Worm (Caenorhabditis elegans) whole organism, mixed stage, embryonic: ENCODE results near the gene hlh-27.
A peak's percentile ranks its signal among the peaks of the same experiment; 100 is the strongest.

Source experiments
- M03D4.4 ChIP-seq: sonication (generic microtip); optimal IDR thresholded peaks from 2 replicates; lab custom pipeline; 2017; ENCODE audit warnings: mild to moderate bottlenecking, missing genetic modification characterization, missing compliant biosample characterization
- bed-3 ChIP-seq: fragments of 200-800 bp; sonication (Bioruptor generic); optimal IDR thresholded peaks from 3 replicates; lab custom pipeline; 2018; ENCODE audit warnings: mild to moderate bottlenecking, missing genetic modification characterization, moderate library complexity, missing compliant biosample characterization
- blmp-1 ChIP-seq: fragments of 150-350 bp; optimal IDR thresholded peaks from 2 replicates; lab custom pipeline; 2014; ENCODE audit warnings: missing biosample characterization, missing genetic modification characterization
- ceh-39 ChIP-seq: fragments of 150-350 bp; optimal IDR thresholded peaks from 2 replicates; lab custom pipeline; 2014; ENCODE audit warnings: missing biosample characterization, missing genetic modification characterization
- ceh-43 ChIP-seq: fragments of 200-800 bp; sonication (Bioruptor generic); optimal IDR thresholded peaks from 2 replicates; lab custom pipeline; 2018; ENCODE audit warnings: mild to moderate bottlenecking, missing genetic modification characterization, moderate library complexity, missing compliant biosample characterization
- ceh-83 ChIP-seq: fragments of 200-800 bp; sonication (Bioruptor generic); optimal IDR thresholded peaks from 2 replicates; lab custom pipeline; 2018; ENCODE audit warnings: mild to moderate bottlenecking, missing genetic modification characterization, missing compliant biosample characterization
- ces-1 ChIP-seq: fragments of 150-350 bp; optimal IDR thresholded peaks from 2 replicates; lab custom pipeline; 2014; ENCODE audit warnings: missing biosample characterization, missing genetic modification reagents, missing genetic modification characterization
- cnd-1 ChIP-seq: fragments of 200-800 bp; sonication (Bioruptor generic); optimal IDR thresholded peaks from 2 replicates; lab custom pipeline; 2018; ENCODE audit warnings: mild to moderate bottlenecking, missing genetic modification characterization, missing compliant biosample characterization
- drap-1 ChIP-seq: fragments of 200-800 bp; sonication (Bioruptor generic); optimal IDR thresholded peaks from 3 replicates; lab custom pipeline; 2018; ENCODE audit warnings: mild to moderate bottlenecking, missing genetic modification characterization, missing compliant biosample characterization
- elt-1 ChIP-seq: sonication (generic microtip); optimal IDR thresholded peaks from 2 replicates; lab custom pipeline; 2017; ENCODE audit warnings: missing genetic modification characterization, mild to moderate bottlenecking, missing compliant biosample characterization, antibody characterized with exemption, moderate library complexity, borderline replicate concordance; ENCODE audit not compliant: insufficient read depth
- elt-3 ChIP-seq: fragments of 150-350 bp; optimal IDR thresholded peaks from 2 replicates; lab custom pipeline; 2014; ENCODE audit warnings: missing biosample characterization, missing genetic modification characterization
- flh-1 ChIP-seq: fragments of 200-800 bp; sonication (Bioruptor generic); optimal IDR thresholded peaks from 2 replicates; lab custom pipeline; 2018; ENCODE audit warnings: mild to moderate bottlenecking, missing genetic modification characterization, moderate library complexity, missing compliant biosample characterization
- ham-2 ChIP-seq: fragments of 200-800 bp; sonication (Bioruptor generic); optimal IDR thresholded peaks from 2 replicates; lab custom pipeline; 2018; ENCODE audit warnings: mild to moderate bottlenecking, missing genetic modification characterization, missing compliant biosample characterization
- hlh-1 ChIP-seq: fragments of 150-350 bp; optimal IDR thresholded peaks from 2 replicates; lab custom pipeline; 2014; ENCODE audit warnings: missing biosample characterization, missing genetic modification reagents, missing genetic modification characterization
- lin-13 ChIP-seq: fragments of 150-350 bp; optimal IDR thresholded peaks from 2 replicates; lab custom pipeline; 2014; ENCODE audit warnings: missing biosample characterization, missing genetic modification characterization
- lsy-2 ChIP-seq: fragments of 150-350 bp; optimal IDR thresholded peaks from 2 replicates; lab custom pipeline; 2014; ENCODE audit warnings: missing biosample characterization, missing genetic modification characterization
- mab-5 ChIP-seq: fragments of 150-350 bp; optimal IDR thresholded peaks from 2 replicates; lab custom pipeline; 2014; ENCODE audit warnings: missing biosample characterization, missing genetic modification characterization
- mep-1 ChIP-seq: fragments of 150-350 bp; optimal IDR thresholded peaks from 2 replicates; lab custom pipeline; 2017; ENCODE audit warnings: missing biosample characterization, missing genetic modification reagents, missing genetic modification characterization, inconsistent platforms
- mls-2 ChIP-seq: sonication (generic microtip); optimal IDR thresholded peaks from 2 replicates; lab custom pipeline; 2016; ENCODE audit warnings: mild to moderate bottlenecking, missing genetic modification characterization, moderate library complexity, missing compliant biosample characterization
- nhr-12 ChIP-seq: fragments of 150-350 bp; optimal IDR thresholded peaks from 2 replicates; lab custom pipeline; 2014; ENCODE audit warnings: missing biosample characterization, missing genetic modification characterization
- nhr-2 ChIP-seq: fragments of 150-350 bp; optimal IDR thresholded peaks from 2 replicates; lab custom pipeline; 2014; ENCODE audit warnings: missing biosample characterization, missing genetic modification characterization
- nhr-237 ChIP-seq: fragments of 150-350 bp; optimal IDR thresholded peaks from 2 replicates; lab custom pipeline; 2014; ENCODE audit warnings: missing biosample characterization, missing genetic modification characterization
- nhr-28 ChIP-seq: fragments of 150-350 bp; optimal IDR thresholded peaks from 2 replicates; lab custom pipeline; 2014; ENCODE audit warnings: missing biosample characterization, missing genetic modification characterization
- nhr-76 ChIP-seq: sonication (generic microtip); optimal IDR thresholded peaks from 2 replicates; lab custom pipeline; 2017; ENCODE audit warnings: missing biosample characterization, missing genetic modification characterization
- pha-4 ChIP-seq: fragments of 150-350 bp; optimal IDR thresholded peaks from 2 replicates; lab custom pipeline; 2018; ENCODE audit warnings: missing biosample characterization, missing genetic modification reagents, missing genetic modification characterization
- sem-2 ChIP-seq: fragments of 200-800 bp; sonication (Bioruptor generic); optimal IDR thresholded peaks from 2 replicates; lab custom pipeline; 2018; ENCODE audit warnings: mild to moderate bottlenecking, missing genetic modification characterization, missing compliant biosample characterization
- snpc-4 ChIP-seq: fragments of 150-350 bp; optimal IDR thresholded peaks from 2 replicates; lab custom pipeline; 2014; ENCODE audit warnings: missing biosample characterization, missing genetic modification characterization
- sptf-1 ChIP-seq: sonication (generic microtip); optimal IDR thresholded peaks from 2 replicates; lab custom pipeline; 2017; ENCODE audit warnings: mild to moderate bottlenecking, missing genetic modification characterization, moderate library complexity, missing compliant biosample characterization
- tbx-8 ChIP-seq: fragments of 200-800 bp; sonication (Bioruptor generic); optimal IDR thresholded peaks from 2 replicates; lab custom pipeline; 2018; ENCODE audit warnings: mild to moderate bottlenecking, missing genetic modification characterization, moderate library complexity, missing compliant biosample characterization
- unc-120 ChIP-seq: sonication (generic microtip); optimal IDR thresholded peaks from 2 replicates; lab custom pipeline; 2017; ENCODE audit warnings: missing genetic modification characterization, missing compliant biosample characterization; ENCODE audit not compliant: poor library complexity, severe bottlenecking
- unc-39 ChIP-seq: fragments of 150-350 bp; optimal IDR thresholded peaks from 2 replicates; lab custom pipeline; 2014; ENCODE audit warnings: missing biosample characterization, missing genetic modification characterization
- unc-62 ChIP-seq: fragments of 150-350 bp; optimal IDR thresholded peaks from 2 replicates; lab custom pipeline; 2014; ENCODE audit warnings: missing biosample characterization, missing genetic modification reagents, missing genetic modification characterization
- zip-8 ChIP-seq: fragments of 150-350 bp; optimal IDR thresholded peaks from 2 replicates; lab custom pipeline; 2014; ENCODE audit warnings: missing biosample characterization, missing genetic modification characterization
- ztf-11 ChIP-seq: fragments of 150-350 bp; optimal IDR thresholded peaks from 2 replicates; lab custom pipeline; 2014; ENCODE audit warnings: missing biosample characterization, missing genetic modification characterization

hlh-27 gene

ce11 chrII:5549746-5550145 lies 9.7 kb upstream of the hlh-27 start, which contains the start of gene C17C3.6:
C17C3.6 (plus strand) TSS chrII:5550046.
- TF ChIP-seq sem-2 (GFP tag; lab: Kevin White, UChicago): no peak
- no peak for TF ChIP-seq elt-3 (tag; lab: Kevin White, UChicago)
- no peak for TF ChIP-seq ceh-43 (GFP tag; lab: Kevin White, UChicago)
- TF ChIP-seq tbx-8 (GFP tag; lab: Kevin White, UChicago): no peak
- no peak for TF ChIP-seq cnd-1
- no peak for TF ChIP-seq drap-1 (GFP tag; lab: Kevin White, UChicago)
- no peak for TF ChIP-seq unc-62 (GFP tag; lab: Kevin White, UChicago)
- TF ChIP-seq unc-39 (tag; lab: Kevin White, UChicago): no peak
- no peak for TF ChIP-seq nhr-12
- TF ChIP-seq hlh-1 (tag; lab: Kevin White, UChicago): no peak
- no peak for TF ChIP-seq blmp-1
- TF ChIP-seq sptf-1 (tag; lab: Kevin White, UChicago): no peak
- no peak for TF ChIP-seq unc-120 (tag; lab: Kevin White, UChicago)
- TF ChIP-seq zip-8 (tag; lab: Kevin White, UChicago): no peak
- TF ChIP-seq bed-3 (GFP tag; lab: Kevin White, UChicago): no peak
- TF ChIP-seq lin-13 (tag; lab: Kevin White, UChicago): no peak

ce11 chrII:5547442-5547894 lies 7.5 kb upstream of the hlh-27 start, which contains the start of gene acdh-2:
acdh-2 (minus strand) TSS chrII:5547492.
- TF ChIP-seq blmp-1 (no peak), cnd-1 (no peak), unc-120 (tag; lab: Kevin White, UChicago) (no peak), nhr-28 (no peak), snpc-4 (no peak), ceh-83 (no peak), unc-39 (tag; lab: Kevin White, UChicago) (no peak), elt-1 (tag; lab: Kevin White, UChicago) (no peak), drap-1 (GFP tag; lab: Kevin White, UChicago) (no peak), ces-1 (no peak), nhr-76 (tag; lab: Kevin White, UChicago) (no peak), unc-62 (GFP tag; lab: Kevin White, UChicago) (no peak), bed-3 (GFP tag; lab: Kevin White, UChicago) (no peak), mab-5 (no peak), flh-1 (no peak)

- TF ChIP-seq blmp-1 (no peak), nhr-28 (no peak), elt-3 (tag; lab: Kevin White, UChicago) (no peak), ceh-83 (no peak), lin-13 (tag; lab: Kevin White, UChicago) (no peak), ceh-39 (no peak), nhr-12 (no peak), cnd-1 (no peak), unc-120 (tag; lab: Kevin White, UChicago) (no peak), nhr-237 (tag; lab: Kevin White, UChicago) (no peak), zip-8 (tag; lab: Kevin White, UChicago) (no peak), ces-1 (no peak), pha-4 (tag; lab: Kevin White, UChicago) (no peak), unc-62 (GFP tag; lab: Kevin White, UChicago) (no peak), elt-1 (tag; lab: Kevin White, UChicago) (no peak), ceh-43 (GFP tag; lab: Kevin White, UChicago) (no peak), unc-39 (tag; lab: Kevin White, UChicago) (no peak), drap-1 (GFP tag; lab: Kevin White, UChicago) (no peak), hlh-1 (tag; lab: Kevin White, UChicago) (no peak), mep-1 (tag; lab: Kevin White, UChicago) (no peak)
These were observed 4.8 kb upstream of the hlh-27 start, which contains the start of gene ins-13 for ce11 chrII:5544764-5545163. ins-13 (minus strand) TSS chrII:5544864.

ce11 chrII:5544145-5544515 lies 4.1 kb upstream of the hlh-27 start:
- TF ChIP-seq zip-8 (tag; lab: Kevin White, UChicago) (no peak), nhr-2 (tag; lab: Kevin White, UChicago) (peak; percentile 23)

ce11 chrII:5543476-5544144 lies 3.6 kb upstream of the hlh-27 start:
- TF ChIP-seq bed-3 (GFP tag; lab: Kevin White, UChicago): peak; percentile 65
- TF ChIP-seq ztf-11 (tag; lab: Kevin White, UChicago): peak; percentile 83
- peak; percentile 84 for TF ChIP-seq mab-5
- peak; percentile 84 for TF ChIP-seq lsy-2
- TF ChIP-seq sptf-1 (tag; lab: Kevin White, UChicago): peak; percentile 93
- TF ChIP-seq ceh-43 (GFP tag; lab: Kevin White, UChicago): peak; percentile 86
- peak; percentile 94 for TF ChIP-seq unc-120 (tag; lab: Kevin White, UChicago)
- peak; percentile 92 for TF ChIP-seq nhr-237 (tag; lab: Kevin White, UChicago)
- peak; percentile 89 for TF ChIP-seq drap-1 (GFP tag; lab: Kevin White, UChicago)
- peak; percentile 93 for TF ChIP-seq ceh-83
- peak; percentile 99 for TF ChIP-seq ces-1
- TF ChIP-seq lin-13 (tag; lab: Kevin White, UChicago): peak; percentile 85
- TF ChIP-seq nhr-12: peak; percentile 89
- TF ChIP-seq zip-8 (tag; lab: Kevin White, UChicago): no peak
- TF ChIP-seq mls-2 (tag; lab: Kevin White, UChicago): peak; percentile 95
- peak; percentile 86 for TF ChIP-seq nhr-2 (tag; lab: Kevin White, UChicago)
- peak; percentile 24 for TF ChIP-seq nhr-28
- TF ChIP-seq cnd-1: peak; percentile 80
- peak; percentile 92 for TF ChIP-seq pha-4 (tag; lab: Kevin White, UChicago)
- TF ChIP-seq M03D4.4: peak; percentile 86
- TF ChIP-seq unc-39 (tag; lab: Kevin White, UChicago): peak; percentile 55
- peak; percentile 80 for TF ChIP-seq elt-3 (tag; lab: Kevin White, UChicago)
- TF ChIP-seq sem-2 (GFP tag; lab: Kevin White, UChicago): peak; percentile 76
- no peak for TF ChIP-seq elt-1 (tag; lab: Kevin White, UChicago)
- peak; percentile 75 for TF ChIP-seq ham-2 (GFP tag; lab: Kevin White, UChicago)
- TF ChIP-seq hlh-1 (tag; lab: Kevin White, UChicago): peak; percentile 72
- peak; percentile 96 for TF ChIP-seq mep-1 (tag; lab: Kevin White, UChicago)
- peak; percentile 89 for TF ChIP-seq unc-62 (GFP tag; lab: Kevin White, UChicago)
